Fruit fly (Drosophila melanogaster): ENCODE measurements around the gene CG5646.

dm6 chr3R:27517157-27517556 is 44.0 kb downstream of the CG5646 start, which contains the start of gene CG13972:
- TF ChIP-seq Gug (GFP tag; IDR thresholded peaks at IDR 0.05) = no peak
- TF ChIP-seq fd85E (GFP tag; optimal IDR thresholded peaks at IDR 0.05) = no peak
- TF ChIP-seq CG8119 (GFP tag; IDR thresholded peaks at IDR 0.05) = no peak
- TF ChIP-seq Hr4 (GFP tag; optimal IDR thresholded peaks at IDR 0.05) = no peak
- TF ChIP-seq CG6163 (GFP tag; IDR thresholded peaks at IDR 0.05) = no peak
- TF ChIP-seq Sox102F (GFP tag; optimal IDR thresholded peaks at IDR 0.05) = no peak
- TF ChIP-seq CG7368 (GFP tag; optimal IDR thresholded peaks at IDR 0.05) = no peak
- TF ChIP-seq esn (GFP tag; optimal IDR thresholded peaks at IDR 0.05) = no peak
- no peak for TF ChIP-seq CG6854 (GFP tag; optimal IDR thresholded peaks at IDR 0.05)
- TF ChIP-seq Hr39 (GFP tag; optimal IDR thresholded peaks at IDR 0.05) = no peak
- TF ChIP-seq cyc (GFP tag; optimal IDR thresholded peaks at IDR 0.05) = no peak
- no peak for TF ChIP-seq vri (GFP tag; optimal IDR thresholded peaks at IDR 0.05)

All from whole organism, prepupa.